Fruit fly (Drosophila melanogaster) whole organism, adult: ENCODE results near the gene MKP-4.

ENCODE experiments used
- CG11617 ChIP-seq: fragments of 200-800 bp; sonication (Bioruptor generic); optimal IDR thresholded peaks from 2 replicates; lab custom pipeline; 2017; ENCODE audit warnings: mild to moderate bottlenecking, missing biosample characterization, missing genetic modification reagents, missing genetic modification characterization
- CG12768 ChIP-seq: fragments of 200-800 bp; sonication (Bioruptor generic); optimal IDR thresholded peaks from 2 replicates; lab custom pipeline; 2017; ENCODE audit warnings: missing biosample characterization, missing genetic modification characterization, mild to moderate bottlenecking, moderate library complexity, missing genetic modification reagents
- CG14711 ChIP-seq: fragments of 200-800 bp; sonication (Bioruptor generic); optimal IDR thresholded peaks from 2 replicates; lab custom pipeline; 2018; ENCODE audit warnings: missing biosample characterization, mild to moderate bottlenecking, missing genetic modification characterization, moderate library complexity
- CG1620 ChIP-seq: fragments of 200-800 bp; sonication (Bioruptor generic); optimal IDR thresholded peaks from 2 replicates; lab custom pipeline; 2016; ENCODE audit warnings: missing biosample characterization, missing genetic modification characterization
- CG33017 ChIP-seq: fragments of 200-800 bp; sonication (Bioruptor generic); optimal IDR thresholded peaks from 2 replicates; lab custom pipeline; 2018; ENCODE audit warnings: missing biosample characterization, mild to moderate bottlenecking, missing genetic modification characterization, moderate library complexity
- CG5204 ChIP-seq: fragments of 200-800 bp; sonication (Bioruptor generic); optimal IDR thresholded peaks from 2 replicates; lab custom pipeline; 2016; ENCODE audit warnings: missing biosample characterization, missing genetic modification characterization
- CG7045 ChIP-seq: fragments of 200-800 bp; sonication (Bioruptor generic); optimal IDR thresholded peaks from 2 replicates; lab custom pipeline; 2017; ENCODE audit warnings: missing biosample characterization, mild to moderate bottlenecking, missing genetic modification characterization
- Clk ChIP-seq: fragments of 200-800 bp; sonication (Bioruptor generic); optimal IDR thresholded peaks from 2 replicates; lab custom pipeline; 2017; ENCODE audit warnings: missing biosample characterization, missing genetic modification characterization
- Mnt ChIP-seq: fragments of 200-800 bp; sonication (Bioruptor generic); optimal IDR thresholded peaks from 2 replicates; lab custom pipeline; 2016; ENCODE audit warnings: missing biosample characterization, mild to moderate bottlenecking, missing genetic modification characterization
- bab1 ChIP-seq: fragments of 200-800 bp; sonication (Bioruptor generic); optimal IDR thresholded peaks from 3 replicates; lab custom pipeline; 2019; ENCODE audit warnings: missing biosample characterization, mild to moderate bottlenecking, missing genetic modification characterization, moderate library complexity
- kay ChIP-seq: fragments of 200-800 bp; sonication (Bioruptor generic); peaks from one replicate; lab custom pipeline; 2016; ENCODE audit warnings: missing biosample characterization, missing genetic modification characterization, borderline replicate concordance
- tj ChIP-seq: fragments of 200-800 bp; sonication (Bioruptor generic); optimal IDR thresholded peaks from 3 replicates; lab custom pipeline; 2017; ENCODE audit warnings: missing biosample characterization, mild to moderate bottlenecking, missing genetic modification characterization, moderate library complexity
- toe ChIP-seq: fragments of 200-800 bp; sonication (Bioruptor generic); optimal IDR thresholded peaks from 2 replicates; lab custom pipeline; 2016; ENCODE audit warnings: missing biosample characterization, missing genetic modification characterization

DNA sequence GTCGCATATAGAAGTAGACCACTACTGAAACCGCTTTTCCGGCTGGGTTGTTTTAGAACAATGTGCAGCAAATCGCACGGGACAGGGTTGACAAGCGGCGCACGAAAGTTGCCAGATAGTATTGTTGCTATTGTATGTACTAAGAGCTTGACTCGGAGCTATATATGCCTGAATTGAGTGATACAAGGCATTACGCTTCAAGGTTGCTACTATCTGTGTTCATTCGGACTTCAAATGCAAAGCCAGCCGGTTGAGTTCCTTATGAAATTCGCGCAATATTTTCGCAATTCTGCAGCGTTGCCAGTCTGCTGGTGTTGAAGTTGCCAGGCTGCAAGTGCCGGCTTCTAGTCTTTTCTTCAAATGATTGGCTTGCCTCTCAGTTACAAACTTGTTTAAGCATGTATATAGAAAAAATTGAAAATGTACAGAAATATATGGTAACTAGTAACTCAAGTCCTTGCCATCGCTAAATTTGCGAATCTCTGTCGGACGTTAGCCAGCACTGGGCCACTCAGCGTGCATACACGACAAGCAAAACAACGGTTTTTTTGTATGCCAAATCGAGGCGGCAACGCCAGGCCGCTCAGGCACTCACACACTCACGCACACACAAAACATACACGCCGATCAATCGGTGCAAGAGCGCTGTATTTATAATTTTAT is 29.0 kb downstream of the MKP-4 start, which contains the start of the genes Ranbp21 and Elys:
- TF ChIP-seq kay (GFP tag; lab: Kevin White, UChicago) (no peak), CG7045 (GFP tag; lab: Kevin White, UChicago) (no peak), CG1620 (GFP tag; lab: Kevin White, UChicago) (peak; percentile 81), toe (GFP tag; lab: Kevin White, UChicago) (no peak), CG5204 (GFP tag; lab: Kevin White, UChicago) (no peak), CG14711 (tag; lab: Kevin White, UChicago) (peak; percentile 93), Mnt (GFP tag; lab: Kevin White, UChicago) (peak; percentile 66), bab1 (GFP tag; lab: Kevin White, UChicago) (no peak), CG33017 (tag; lab: Kevin White, UChicago) (no peak), CG12768 (GFP tag; lab: Kevin White, UChicago) (peak; percentile 21), Clk (GFP tag; lab: Kevin White, UChicago) (peak; percentile 3), tj (peak; percentile 53), CG11617 (peak; percentile 55)
